Fruit fly (Drosophila melanogaster): ENCODE results near the gene CG14259.

Gene CG14259

DNA sequence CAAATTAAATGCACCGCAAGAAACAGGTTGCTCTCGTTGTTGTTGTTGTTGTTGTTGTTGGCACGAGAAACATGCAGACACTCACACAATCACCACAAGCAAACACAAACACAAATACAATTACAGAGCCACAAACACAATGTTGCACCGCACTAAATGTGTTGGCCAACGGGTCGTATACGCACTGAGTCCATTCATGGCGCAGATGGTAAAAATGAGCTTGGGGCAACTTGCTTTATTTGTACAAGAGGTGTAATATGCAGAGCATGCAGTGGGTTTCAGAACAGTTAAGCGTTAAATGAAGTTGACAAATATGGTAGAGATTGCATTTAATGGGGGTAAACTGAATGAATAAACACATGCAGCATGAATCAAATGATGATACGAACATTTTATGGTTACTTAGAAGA is 43.6 kb downstream of the CG14259 start (continued):
- TF ChIP-seq stwl (tag; optimal IDR thresholded peaks at IDR 0.05), result no peak
- no peak for TF ChIP-seq Neu2 (GFP tag; optimal IDR thresholded peaks at IDR 0.05; ENCODE audit: borderline replicate concordance)
- no peak for TF ChIP-seq cad (GFP tag; optimal IDR thresholded peaks at IDR 0.05)
- no peak for TF ChIP-seq al (GFP tag; IDR thresholded peaks at IDR 0.05)
- TF ChIP-seq peb (GFP tag; IDR thresholded peaks at IDR 0.05), result no peak
- no peak for TF ChIP-seq gfzf (GFP tag; optimal IDR thresholded peaks at IDR 0.05)
- no peak for TF ChIP-seq NC2β (GFP tag; optimal IDR thresholded peaks at IDR 0.05)
- no peak for TF ChIP-seq zen2 (GFP tag; IDR thresholded peaks at IDR 0.05; ENCODE audit: partially characterized antibody)
- TF ChIP-seq CG10147 (GFP tag; optimal IDR thresholded peaks at IDR 0.05), result no peak
- TF ChIP-seq Ssrp (tag; optimal IDR thresholded peaks at IDR 0.05), result no peak
- no peak for TF ChIP-seq Xbp1 (GFP tag; optimal IDR thresholded peaks at IDR 0.05)
- no peak for TF ChIP-seq Mad (GFP tag; optimal IDR thresholded peaks at IDR 0.05)
- peak; percentile 63 for TF ChIP-seq odd (GFP tag; optimal IDR thresholded peaks at IDR 0.05)
- no peak for TF ChIP-seq prd (optimal IDR thresholded peaks at IDR 0.05)
- no peak for TF ChIP-seq prd (GFP tag; IDR thresholded peaks at IDR 0.05)
- TF ChIP-seq YL-1 (GFP tag; optimal IDR thresholded peaks at IDR 0.05), result peak; percentile 27
- no peak for TF ChIP-seq sens-2 (GFP tag; IDR thresholded peaks at IDR 0.05)
- TF ChIP-seq Opbp (GFP tag; IDR thresholded peaks at IDR 0.05; ENCODE audit: partially characterized antibody), result no peak
- no peak for TF ChIP-seq Atf6 (GFP tag; IDR thresholded peaks at IDR 0.05)
- peak; percentile 60 for TF ChIP-seq Mes4 (GFP tag; optimal IDR thresholded peaks at IDR 0.05)
- no peak for TF ChIP-seq ems (GFP tag; optimal IDR thresholded peaks at IDR 0.05)
- no peak for TF ChIP-seq CG30431 (GFP tag; optimal IDR thresholded peaks at IDR 0.05)
- no peak for TF ChIP-seq CG6765 (GFP tag; optimal IDR thresholded peaks at IDR 0.05)
- TF ChIP-seq bab2 (GFP tag; optimal IDR thresholded peaks at IDR 0.05), result peak; percentile 16
- TF ChIP-seq Bteb2 (GFP tag; optimal IDR thresholded peaks at IDR 0.05), result no peak
- TF ChIP-seq vnd (GFP tag; IDR thresholded peaks at IDR 0.05; ENCODE audit: partially characterized antibody), result no peak
- peak; percentile 25 for TF ChIP-seq Fer1 (GFP tag; optimal IDR thresholded peaks at IDR 0.05)
- no peak for TF ChIP-seq en (GFP tag; optimal IDR thresholded peaks at IDR 0.05)
- TF ChIP-seq sens (GFP tag), result peak; percentile 90
- no peak for TF ChIP-seq CG32772 (GFP tag; IDR thresholded peaks at IDR 0.05)
- TF ChIP-seq vvl (GFP tag; IDR thresholded peaks at IDR 0.05), result peak; percentile 41; the same call in 1 of the 2 replicates
- TF ChIP-seq CG8089 (GFP tag; optimal IDR thresholded peaks at IDR 0.05), result peak; percentile 30
- peak; percentile 45 for TF ChIP-seq nau (GFP tag; optimal IDR thresholded peaks at IDR 0.05)
- TF ChIP-seq lilli (GFP tag; optimal IDR thresholded peaks at IDR 0.05), result no peak
- TF ChIP-seq Dip3 (GFP tag; optimal IDR thresholded peaks at IDR 0.05), result no peak
- no peak for TF ChIP-seq CG6654 (GFP tag; optimal IDR thresholded peaks at IDR 0.05)
- TF ChIP-seq dm (GFP tag; optimal IDR thresholded peaks at IDR 0.05), result no peak
- no peak for TF ChIP-seq sr (GFP tag; IDR thresholded peaks at IDR 0.05)
- no peak for TF ChIP-seq HmgZ (tag; optimal IDR thresholded peaks at IDR 0.05)
- TF ChIP-seq CG4328 (GFP tag; optimal IDR thresholded peaks at IDR 0.05), result peak; percentile 38
- peak; percentile 43 for TF ChIP-seq CG33557 (GFP tag; optimal IDR thresholded peaks at IDR 0.05)
- TF ChIP-seq nerfin-2 (GFP tag; IDR thresholded peaks at IDR 0.05; ENCODE audit: partially characterized antibody), result no peak
- TF ChIP-seq CG17912 (GFP tag; optimal IDR thresholded peaks at IDR 0.05), result peak; percentile 59
- no peak for TF ChIP-seq kah (GFP tag; optimal IDR thresholded peaks at IDR 0.05)
- no peak for TF ChIP-seq CG9215 (GFP tag; IDR thresholded peaks at IDR 0.05)
- peak; percentile 51 for TF ChIP-seq run (tag; optimal IDR thresholded peaks at IDR 0.05)
- no peak for TF ChIP-seq z (GFP tag; IDR thresholded peaks at IDR 0.05)
- peak; percentile 65 for TF ChIP-seq CG3407 (GFP tag; optimal IDR thresholded peaks at IDR 0.05)
- peak; percentile 53 for TF ChIP-seq CG10979 (tag; optimal IDR thresholded peaks at IDR 0.05)
- TF ChIP-seq CG34224 (GFP tag; IDR thresholded peaks at IDR 0.05; ENCODE audit: partially characterized antibody), result no peak
- no peak for TF ChIP-seq tx (GFP tag; optimal IDR thresholded peaks at IDR 0.05)
- peak; percentile 44 for TF ChIP-seq CG12299 (tag; optimal IDR thresholded peaks at IDR 0.05)
